Worm (Caenorhabditis elegans) whole organism, L2 larva: Measurements from ENCODE around the gene C01G10.17.
A peak's percentile ranks its signal among the peaks of the same experiment; 100 is the strongest.

Source experiments
- C34F6.9 ChIP-seq: fragments of 150-350 bp; optimal IDR thresholded peaks from 2 replicates; lab custom pipeline; 2014; ENCODE audit warnings: missing biosample characterization, missing genetic modification characterization
- F13H6.1 ChIP-seq: sonication (generic microtip); optimal IDR thresholded peaks from 2 replicates; lab custom pipeline; 2016; ENCODE audit warnings: missing genetic modification characterization, missing compliant biosample characterization
- R02D3.7 ChIP-seq: fragments of 150-350 bp; optimal IDR thresholded peaks from 2 replicates; lab custom pipeline; 2014; ENCODE audit warnings: missing biosample characterization, missing genetic modification characterization
- ZK546.5 ChIP-seq: sonication (generic microtip); optimal IDR thresholded peaks from 2 replicates; lab custom pipeline; 2017; ENCODE audit warnings: missing biosample characterization, missing genetic modification characterization
- alr-1 ChIP-seq: fragments of 150-350 bp; optimal IDR thresholded peaks from 2 replicates; lab custom pipeline; 2014; ENCODE audit warnings: missing biosample characterization, missing genetic modification characterization
- ceh-16 ChIP-seq: fragments of 150-350 bp; optimal IDR thresholded peaks from 2 replicates; lab custom pipeline; 2014; ENCODE audit warnings: missing biosample characterization, missing genetic modification characterization
- crh-2 ChIP-seq: sonication (generic microtip); optimal IDR thresholded peaks from 2 replicates; lab custom pipeline; 2017; ENCODE audit warnings: missing biosample characterization, missing genetic modification characterization
- elt-1 ChIP-seq: fragments of 150-350 bp; optimal IDR thresholded peaks from 2 replicates; lab custom pipeline; 2014; ENCODE audit warnings: missing biosample characterization, missing genetic modification characterization
- elt-3 ChIP-seq: sonication (generic microtip); optimal IDR thresholded peaks from 2 replicates; lab custom pipeline; 2017; ENCODE audit warnings: missing biosample characterization, missing genetic modification characterization
- gmeb-1 ChIP-seq: fragments of 150-350 bp; optimal IDR thresholded peaks from 2 replicates; lab custom pipeline; 2014; ENCODE audit warnings: missing biosample characterization, missing genetic modification characterization
- lin-11 ChIP-seq: fragments of 150-350 bp; sonication (generic microtip); optimal IDR thresholded peaks from 2 replicates; lab custom pipeline; 2014; ENCODE audit warnings: missing biosample characterization, missing genetic modification characterization, inconsistent platforms, mixed read lengths
- lin-13 ChIP-seq: fragments of 150-350 bp; optimal IDR thresholded peaks from 2 replicates; lab custom pipeline; 2014; ENCODE audit warnings: missing biosample characterization, missing genetic modification reagents, missing genetic modification characterization
- lsy-2 ChIP-seq, 2 experiments: fragments of 150-350 bp in 1 of 2; sonication (generic microtip) in 1 of 2; optimal IDR thresholded peaks; 2 replicates each; lab custom pipeline; 2014 to 2017; ENCODE audit warnings: missing biosample characterization in 2 of 2, missing genetic modification characterization in 2 of 2
- mbf-1 ChIP-seq: sonication (generic microtip); optimal IDR thresholded peaks from 2 replicates; lab custom pipeline; 2017; ENCODE audit warnings: missing biosample characterization, missing genetic modification characterization
- mdl-1 ChIP-seq, 2 experiments: fragments of 150-350 bp in 1 of 2; sonication (generic microtip) in 1 of 2; optimal IDR thresholded peaks; 2 replicates each; lab custom pipeline; 2017; ENCODE audit warnings: missing biosample characterization in 2 of 2, missing genetic modification characterization in 2 of 2
- nhr-12 ChIP-seq: fragments of 150-350 bp; optimal IDR thresholded peaks from 2 replicates; lab custom pipeline; 2014; ENCODE audit warnings: missing biosample characterization, missing genetic modification characterization
- nhr-129 ChIP-seq: fragments of 150-350 bp; optimal IDR thresholded peaks from 2 replicates; lab custom pipeline; 2014; ENCODE audit warnings: missing biosample characterization, missing genetic modification characterization
- nhr-21 ChIP-seq: fragments of 150-350 bp; optimal IDR thresholded peaks from 2 replicates; lab custom pipeline; 2014; ENCODE audit warnings: missing biosample characterization, missing genetic modification characterization
- nhr-23 ChIP-seq: fragments of 150-350 bp; optimal IDR thresholded peaks from 2 replicates; lab custom pipeline; 2014; ENCODE audit warnings: missing biosample characterization, missing genetic modification reagents, missing genetic modification characterization
- nhr-237 ChIP-seq: fragments of 150-350 bp; optimal IDR thresholded peaks from 2 replicates; lab custom pipeline; 2014; ENCODE audit warnings: missing biosample characterization, missing genetic modification characterization
- nhr-25 ChIP-seq: fragments of 150-350 bp; sonication (generic microtip); optimal IDR thresholded peaks from 3 replicates; lab custom pipeline; 2014; ENCODE audit warnings: missing biosample characterization, missing genetic modification characterization
- nhr-6 ChIP-seq: fragments of 150-350 bp; optimal IDR thresholded peaks from 2 replicates; lab custom pipeline; 2014; ENCODE audit warnings: missing biosample characterization, missing genetic modification characterization
- peb-1 ChIP-seq: fragments of 150-350 bp; optimal IDR thresholded peaks from 2 replicates; lab custom pipeline; 2014; ENCODE audit warnings: missing biosample characterization, missing genetic modification characterization
- sem-4 ChIP-seq: fragments of 150-350 bp; optimal IDR thresholded peaks from 2 replicates; lab custom pipeline; 2014; ENCODE audit warnings: missing biosample characterization, missing genetic modification reagents, missing genetic modification characterization
- skn-1 ChIP-seq: sonication (generic microtip); optimal IDR thresholded peaks from 2 replicates; lab custom pipeline; 2017; ENCODE audit warnings: missing biosample characterization, missing genetic modification characterization
- sma-3 ChIP-seq: sonication (generic microtip); optimal IDR thresholded peaks from 2 replicates; lab custom pipeline; 2016; ENCODE audit warnings: missing genetic modification reagents, missing genetic modification characterization, missing compliant biosample characterization
- sma-9 ChIP-seq, 2 experiments: fragments of 150-350 bp in 1 of 2; sonication (generic microtip) in 1 of 2; optimal IDR thresholded peaks; 2 replicates each; lab custom pipeline; 2014 to 2016; ENCODE audit warnings: missing genetic modification characterization in 2 of 2, mild to moderate bottlenecking in 1 of 2, missing biosample characterization in 1 of 2, missing compliant biosample characterization in 1 of 2, missing genetic modification reagents in 1 of 2, moderate library complexity in 1 of 2
- snpc-4 ChIP-seq: fragments of 150-350 bp; optimal IDR thresholded peaks from 2 replicates; lab custom pipeline; 2014; ENCODE audit warnings: missing biosample characterization, missing genetic modification characterization
- unc-39 ChIP-seq: fragments of 150-350 bp; optimal IDR thresholded peaks from 2 replicates; lab custom pipeline; 2014; ENCODE audit warnings: missing biosample characterization, missing genetic modification characterization
- unc-55 ChIP-seq: fragments of 150-350 bp; sonication (generic microtip); optimal IDR thresholded peaks from 3 replicates; lab custom pipeline; 2014; ENCODE audit warnings: missing biosample characterization, missing genetic modification reagents, missing genetic modification characterization
- zag-1 ChIP-seq: fragments of 150-350 bp; optimal IDR thresholded peaks from 2 replicates; lab custom pipeline; 2014; ENCODE audit warnings: missing biosample characterization, missing genetic modification characterization
- ztf-1 ChIP-seq: fragments of 200-800 bp; sonication (Bioruptor generic); conservative IDR thresholded peaks from 2 replicates; pipeline ENCODE4 v1.3.6; 2022; ENCODE audit warnings: missing genetic modification characterization, missing compliant biosample characterization
- ztf-4 ChIP-seq: fragments of 150-350 bp; optimal IDR thresholded peaks from 2 replicates; lab custom pipeline; 2014; ENCODE audit warnings: missing biosample characterization, missing genetic modification characterization

C01G10.17 gene

DNA sequence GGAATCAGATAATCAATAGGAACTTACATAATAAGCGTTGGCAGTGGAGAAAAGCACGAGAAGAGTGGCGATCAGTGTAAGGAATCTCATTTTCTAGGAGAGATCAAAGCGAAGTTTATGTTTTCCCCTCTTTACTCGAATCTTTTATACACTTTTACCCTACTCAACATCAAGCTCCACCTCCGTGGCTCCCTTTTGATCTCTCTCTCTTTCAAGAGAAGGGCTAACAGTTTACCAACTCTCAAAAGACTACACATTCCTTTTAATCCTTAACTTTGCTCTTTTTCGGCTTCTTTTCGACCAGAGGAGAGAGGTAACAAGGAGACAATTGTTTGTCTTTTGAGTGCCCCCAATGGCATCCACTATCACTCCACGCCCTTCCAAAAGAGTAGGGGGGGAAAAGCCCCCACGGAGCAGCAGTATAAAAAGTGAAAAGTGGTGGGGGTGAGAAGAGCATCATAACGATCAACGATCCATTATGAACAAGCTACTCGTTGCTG is 3.3 kb upstream of the C01G10.17 start, which contains the start of the genes C01G10.15 and C01G10.6:
C01G10.15 (minus strand) TSS at position 101 of the 500 bp plus-strand sequence.
C01G10.6 (plus strand) TSS at position 450 of the 500 bp plus-strand sequence.
- no peak for TF ChIP-seq ZK546.5 (tag; lab: Kevin White, UChicago)
- TF ChIP-seq snpc-4 (tag; lab: Kevin White, UChicago) = no peak
- no peak for TF ChIP-seq C34F6.9 (tag; lab: Kevin White, UChicago)
- no peak for TF ChIP-seq unc-39 (tag; lab: Kevin White, UChicago)
- TF ChIP-seq sma-9 (GFP tag; optimal IDR thresholded peaks at IDR 0.05; lab: Kevin White, UChicago) = peak; percentile 0
- no peak for TF ChIP-seq sma-9 (tag; optimal IDR thresholded peaks at IDR 0.05; lab: Kevin White, UChicago)
- TF ChIP-seq nhr-21 (tag; lab: Kevin White, UChicago) = no peak
- no peak for TF ChIP-seq ceh-16 (tag; lab: Kevin White, UChicago)
- TF ChIP-seq lsy-2 (tag; optimal IDR thresholded peaks at IDR 0.05; lab: Kevin White, UChicago) = no peak

DNA sequence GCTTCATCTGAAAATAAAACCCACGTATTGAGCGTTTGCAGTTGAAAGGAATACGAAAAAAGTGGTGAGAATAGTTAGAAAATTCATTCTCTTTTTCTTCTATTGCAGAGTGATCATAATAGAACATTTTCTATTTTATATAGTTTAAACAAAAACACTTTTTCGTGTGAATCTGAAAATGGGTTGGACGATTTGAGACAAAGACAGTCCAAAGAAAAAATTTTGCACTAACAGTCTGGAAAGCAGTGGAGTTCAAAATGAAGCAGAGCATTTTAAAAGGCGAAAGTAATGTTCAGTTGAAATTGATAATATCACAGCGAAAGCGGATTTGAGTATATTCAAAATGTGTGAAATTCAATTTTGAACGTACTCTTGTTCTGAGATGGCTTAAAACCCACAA is 1.9 kb upstream of the C01G10.17 start, which contains the start of gene C01G10.18:
C01G10.18 (minus strand) TSS at position 101 of the 400 bp plus-strand sequence.
- TF ChIP-seq zag-1 (tag; lab: Kevin White, UChicago) = no peak
- TF ChIP-seq mbf-1 (tag; lab: Kevin White, UChicago) = no peak
- TF ChIP-seq nhr-25 (tag; lab: Kevin White, UChicago) = no peak
- TF ChIP-seq ztf-4 = no peak
- no peak for TF ChIP-seq lin-11 (tag; lab: Kevin White, UChicago)
- no peak for TF ChIP-seq sma-3
- no peak for TF ChIP-seq nhr-12 (tag; lab: Kevin White, UChicago)
- no peak for TF ChIP-seq lin-13 (GFP tag; lab: Kevin White, UChicago)
- no peak for TF ChIP-seq sem-4 (tag; lab: Kevin White, UChicago)
- no peak for TF ChIP-seq ztf-1 (GFP tag; lab: Robert Waterston, UW)

DNA sequence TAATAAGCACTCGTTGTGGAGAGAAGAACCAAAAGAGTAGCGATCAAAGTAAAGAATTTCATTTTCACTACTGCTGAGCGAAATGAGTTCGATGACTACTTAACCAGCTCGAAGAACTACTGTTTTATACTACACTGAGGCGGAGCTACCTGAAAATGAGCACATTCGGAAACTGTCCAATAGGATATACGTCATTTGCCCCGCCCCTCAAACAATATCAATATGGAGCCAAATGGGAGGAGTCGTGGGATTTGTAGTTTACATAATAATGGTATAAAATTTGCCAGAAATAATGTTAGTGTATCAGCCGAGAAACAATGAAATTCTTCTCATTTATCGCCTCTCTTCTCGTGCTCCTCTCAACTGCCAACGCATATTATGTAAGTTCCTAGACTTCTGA is 1.1 kb upstream of the C01G10.17 start, which contains the start of the genes C01G10.5 and C01G10.4:
C01G10.5 (minus strand) TSS at position 101 of the 400 bp plus-strand sequence.
C01G10.4 (plus strand) TSS at position 303 of the 400 bp plus-strand sequence.
- no peak for TF ChIP-seq F13H6.1 (tag; lab: Kevin White, UChicago)
- no peak for TF ChIP-seq sem-4 (tag; lab: Kevin White, UChicago)

DNA sequence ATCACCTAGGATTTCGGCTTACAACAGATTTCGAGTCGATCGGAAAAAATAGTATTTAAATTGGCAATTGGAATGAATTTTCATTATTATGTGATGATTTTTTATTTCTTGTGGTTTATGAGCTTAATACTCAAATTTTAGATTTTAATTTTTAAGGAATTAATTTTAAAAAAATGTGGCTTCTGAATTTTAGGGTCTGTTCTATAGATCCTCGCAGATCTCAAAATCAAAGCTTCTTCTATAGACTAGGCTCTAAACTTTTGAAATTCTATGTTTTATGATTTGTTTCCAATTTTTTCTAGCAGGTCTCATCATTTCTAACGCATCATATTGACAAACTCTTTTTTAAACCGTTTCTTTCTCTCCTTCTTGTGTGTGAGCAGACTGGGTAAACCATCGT is 2.1 kb downstream of the C01G10.17 start, which contains the start of gene txt-12:
txt-12 (plus strand) TSS at position 301 of the 400 bp plus-strand sequence.
- TF ChIP-seq R02D3.7 (no peak), crh-2 (tag; lab: Kevin White, UChicago) (no peak), gmeb-1 (tag; lab: Kevin White, UChicago) (no peak), ceh-16 (tag; lab: Kevin White, UChicago) (no peak), nhr-21 (tag; lab: Kevin White, UChicago) (no peak), unc-55 (GFP tag; lab: Kevin White, UChicago) (no peak), skn-1 (tag; lab: Kevin White, UChicago) (no peak), peb-1 (tag; lab: Kevin White, UChicago) (no peak), sem-4 (tag; lab: Kevin White, UChicago) (no peak)
- TF ChIP-seq, all 48 proteins: peak for 0

DNA sequence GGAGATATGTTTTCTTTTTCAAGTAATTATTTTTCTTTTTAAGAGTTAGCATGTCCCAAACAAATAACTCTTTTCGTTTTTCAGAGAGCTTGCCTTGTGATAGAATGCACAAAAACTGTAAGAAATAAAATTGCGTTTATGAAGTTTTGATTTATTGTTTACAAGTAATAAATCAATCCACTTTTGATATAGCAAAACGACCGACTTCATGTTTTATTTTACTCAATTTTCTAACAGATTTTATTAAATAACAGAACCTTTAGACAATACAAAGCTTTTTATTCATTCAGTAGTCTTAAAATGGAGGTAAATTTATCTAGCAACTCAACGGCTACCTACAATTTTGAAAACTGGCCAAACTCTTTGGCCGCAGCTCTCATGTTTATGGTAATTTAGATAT is 4.2 kb downstream of the C01G10.17 start, which contains the start of gene srx-78:
srx-78 (plus strand) TSS at position 301 of the 400 bp plus-strand sequence.
- TF ChIP-seq crh-2 (tag; lab: Kevin White, UChicago) = no peak
- TF ChIP-seq C34F6.9 (tag; lab: Kevin White, UChicago) = no peak
- TF ChIP-seq snpc-4 (tag; lab: Kevin White, UChicago) = no peak
- TF ChIP-seq alr-1 (tag; lab: Kevin White, UChicago) = no peak
- no peak for TF ChIP-seq elt-1 (tag; lab: Kevin White, UChicago)
- no peak for TF ChIP-seq zag-1 (tag; lab: Kevin White, UChicago)
- TF ChIP-seq nhr-12 (tag; lab: Kevin White, UChicago) = no peak
- no peak for TF ChIP-seq ztf-1 (GFP tag; lab: Robert Waterston, UW)
- no peak for TF ChIP-seq nhr-6 (tag; lab: Kevin White, UChicago)
- TF ChIP-seq nhr-23 (tag; lab: Kevin White, UChicago) = no peak
- TF ChIP-seq mdl-1 (tag; optimal IDR thresholded peaks at IDR 0.05; lab: Kevin White, UChicago) = no peak
- no peak for TF ChIP-seq ceh-16 (tag; lab: Kevin White, UChicago)
- no peak for TF ChIP-seq nhr-129 (tag; lab: Kevin White, UChicago)
- TF ChIP-seq nhr-237 (tag; lab: Kevin White, UChicago) = no peak
- TF ChIP-seq unc-55 (GFP tag; lab: Kevin White, UChicago) = no peak
- no peak for TF ChIP-seq elt-3
- no peak for TF ChIP-seq sma-9 (GFP tag; optimal IDR thresholded peaks at IDR 0.05; lab: Kevin White, UChicago)
- no peak for TF ChIP-seq sma-9 (tag; optimal IDR thresholded peaks at IDR 0.05; lab: Kevin White, UChicago)
- TF ChIP-seq F13H6.1 (tag; lab: Kevin White, UChicago) = no peak
